Worm (Caenorhabditis elegans): ENCODE results near the gene srd-41.

The srd-41 gene

DNA sequence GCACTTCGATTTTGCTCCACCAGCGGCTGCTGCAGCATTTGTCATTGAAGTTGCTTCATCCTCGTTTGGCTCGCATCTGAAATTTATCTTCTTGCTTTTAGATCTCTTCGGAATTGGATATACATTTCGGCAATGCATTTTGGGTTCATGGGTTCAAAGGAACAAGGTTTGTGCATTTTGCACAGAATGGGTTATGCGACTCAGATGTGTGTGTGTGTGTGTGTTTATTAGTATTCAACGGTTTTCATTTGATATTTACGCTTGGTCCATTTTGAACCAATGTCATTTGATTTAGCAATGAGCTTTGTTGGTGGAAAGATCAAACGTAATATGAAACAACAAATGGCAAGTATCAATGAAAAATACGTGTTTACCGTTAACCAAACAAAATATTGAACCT, 49.3 kb downstream of the srd-41 start:
- no peak for TF ChIP-seq dao-5 (tag; optimal IDR thresholded peaks at IDR 0.05)
- no peak for TF ChIP-seq W03F9.2 (tag; optimal IDR thresholded peaks at IDR 0.05)
- no peak for TF ChIP-seq him-1 (tag; optimal IDR thresholded peaks at IDR 0.05)
